Worm (Caenorhabditis elegans) whole organism, young adult: ENCODE data around the gene ufd-2.
A peak's percentile ranks its signal among the peaks of the same experiment; 100 is the strongest.

Experiments used
- B0019.2 ChIP-seq: fragments of 200-800 bp; sonication (Bioruptor generic); conservative IDR thresholded peaks from 2 replicates; pipeline ENCODE4 v1.3.6; 2022; ENCODE audit warnings: missing genetic modification reagents, missing genetic modification characterization, missing compliant biosample characterization
- B0035.1 ChIP-seq: sonication (generic microtip); optimal IDR thresholded peaks from 2 replicates; lab custom pipeline; 2016; ENCODE audit warnings: missing genetic modification characterization, mild to moderate bottlenecking, missing compliant biosample characterization, missing genotype, missing genetic modification reagents
- B0261.1 ChIP-seq: sonication (generic microtip); optimal IDR thresholded peaks from 2 replicates; lab custom pipeline; 2016; ENCODE audit warnings: mild to moderate bottlenecking, missing genetic modification characterization, moderate library complexity, missing compliant biosample characterization
- C06A6.2 ChIP-seq: fragments of 200-800 bp; sonication (Bioruptor generic); conservative IDR thresholded peaks from 2 replicates; pipeline ENCODE4 v1.3.6; 2022; ENCODE audit warnings: missing genetic modification characterization, missing compliant biosample characterization
- F10E7.11 ChIP-seq: sonication (generic microtip); optimal IDR thresholded peaks from 2 replicates; lab custom pipeline; 2017; ENCODE audit warnings: mild to moderate bottlenecking, missing genetic modification characterization, moderate library complexity, missing compliant biosample characterization
- F22D6.2 ChIP-seq: sonication (generic microtip); optimal IDR thresholded peaks from 2 replicates; lab custom pipeline; 2016; ENCODE audit warnings: mild to moderate bottlenecking, missing genetic modification characterization, missing compliant biosample characterization
- F23B12.7 ChIP-seq: sonication (generic microtip); optimal IDR thresholded peaks from 2 replicates; lab custom pipeline; 2017; ENCODE audit warnings: missing genetic modification characterization, mild to moderate bottlenecking, missing compliant biosample characterization, antibody characterized with exemption, moderate library complexity; ENCODE audit not compliant: insufficient read depth
- F33H1.4 ChIP-seq: fragments of 200-800 bp; sonication (Bioruptor generic); IDR thresholded peaks from 2 replicates; pipeline ENCODE4 v1.3.6; 2022; ENCODE audit warnings: missing genetic modification reagents, missing genetic modification characterization, missing compliant biosample characterization
- F49E8.2 ChIP-seq: sonication (generic microtip); optimal IDR thresholded peaks from 3 replicates; lab custom pipeline; 2017; ENCODE audit warnings: missing genetic modification characterization, mild to moderate bottlenecking, missing compliant biosample characterization, antibody characterized with exemption, moderate library complexity; ENCODE audit not compliant: insufficient read depth
- F57C9.4 ChIP-seq: sonication (generic microtip); optimal IDR thresholded peaks from 2 replicates; lab custom pipeline; 2017; ENCODE audit warnings: mild to moderate bottlenecking, missing genetic modification characterization, missing compliant biosample characterization
- K12H6.12 ChIP-seq: fragments of 200-800 bp; sonication (Bioruptor generic); optimal IDR thresholded peaks from 2 replicates; lab custom pipeline; 2018; ENCODE audit warnings: mild to moderate bottlenecking, missing genetic modification characterization, missing compliant biosample characterization
- T26A5.8 ChIP-seq: sonication (generic microtip); optimal IDR thresholded peaks from 2 replicates; lab custom pipeline; 2016; ENCODE audit warnings: missing genetic modification characterization, missing compliant biosample characterization
- ZK185.1 ChIP-seq: sonication (generic microtip); optimal IDR thresholded peaks from 2 replicates; lab custom pipeline; 2016; ENCODE audit warnings: mild to moderate bottlenecking, missing genetic modification characterization, missing compliant biosample characterization; ENCODE audit not compliant: poor library complexity, severe bottlenecking
- ama-1 ChIP-seq, 3 experiments: fragments of 150-350 bp in 1 of 3; sonication (generic microtip) in 2 of 3; optimal IDR thresholded peaks; 2 replicates each; lab custom pipeline; 2014 to 2018; ENCODE audit warnings: missing biosample characterization in 2 of 3, missing genetic modification characterization in 2 of 3, missing genetic modification reagents in 2 of 3
- attf-5 ChIP-seq: fragments of 200-800 bp; sonication (Bioruptor generic); optimal IDR thresholded peaks from 2 replicates; lab custom pipeline; 2018; ENCODE audit warnings: mild to moderate bottlenecking, missing genetic modification characterization, missing compliant biosample characterization
- bed-1 ChIP-seq: fragments of 200-800 bp; sonication (Bioruptor generic); IDR thresholded peaks from 2 replicates; pipeline ENCODE4 v1.3.6; 2022; ENCODE audit warnings: missing genetic modification reagents, missing genetic modification characterization, missing compliant biosample characterization
- ceh-100 ChIP-seq: fragments of 200-800 bp; sonication (Bioruptor generic); IDR thresholded peaks from 2 replicates; pipeline ENCODE4 v1.3.6; 2022; ENCODE audit warnings: missing genetic modification reagents, missing genetic modification characterization, missing compliant biosample characterization
- ceh-40 ChIP-seq: fragments of 200-800 bp; sonication (Bioruptor generic); IDR thresholded peaks from 2 replicates; pipeline ENCODE4 v1.3.6; 2022; ENCODE audit warnings: missing genetic modification characterization, missing compliant biosample characterization
- ceh-79 ChIP-seq: sonication (generic microtip); optimal IDR thresholded peaks from 2 replicates; lab custom pipeline; 2017; ENCODE audit warnings: mild to moderate bottlenecking, missing genetic modification characterization, missing compliant biosample characterization
- ceh-91 ChIP-seq: fragments of 200-800 bp; sonication (Bioruptor generic); IDR thresholded peaks from 2 replicates; pipeline ENCODE4 v1.3.6; 2022; ENCODE audit warnings: missing genetic modification reagents, missing genetic modification characterization, missing compliant biosample characterization
- die-1 ChIP-seq: sonication (generic microtip); optimal IDR thresholded peaks from 2 replicates; lab custom pipeline; 2016; ENCODE audit warnings: missing genotype, mild to moderate bottlenecking, missing genetic modification characterization, missing compliant biosample characterization
- dpff-1 ChIP-seq: sonication (generic microtip); optimal IDR thresholded peaks from 2 replicates; lab custom pipeline; 2017; ENCODE audit warnings: mild to moderate bottlenecking, missing genetic modification characterization, missing compliant biosample characterization
- dpl-1 ChIP-seq: fragments of 150-350 bp; optimal IDR thresholded peaks from 2 replicates; lab custom pipeline; 2014; ENCODE audit warnings: missing biosample characterization, missing genetic modification reagents, missing genetic modification characterization
- egl-44 ChIP-seq: fragments of 200-800 bp; sonication (Bioruptor generic); IDR thresholded peaks from 2 replicates; pipeline ENCODE4 v1.3.6; 2022; ENCODE audit warnings: missing genetic modification reagents, missing genetic modification characterization, missing compliant biosample characterization
- ekl-4 ChIP-seq: fragments of 200-800 bp; sonication (Bioruptor generic); IDR thresholded peaks from 2 replicates; pipeline ENCODE4 v1.3.6; 2022; ENCODE audit warnings: missing genetic modification reagents, missing genetic modification characterization, missing compliant biosample characterization
- gei-17 ChIP-seq: fragments of 200-800 bp; sonication (Bioruptor generic); optimal IDR thresholded peaks from 2 replicates; lab custom pipeline; 2018; ENCODE audit warnings: mild to moderate bottlenecking, missing genetic modification characterization, missing compliant biosample characterization
- him-1 ChIP-seq: sonication (generic microtip); optimal IDR thresholded peaks from 2 replicates; lab custom pipeline; 2016; ENCODE audit warnings: missing genotype, missing genetic modification reagents, missing genetic modification characterization, missing compliant biosample characterization
- hrde-1 ChIP-seq: sonication (generic microtip); optimal IDR thresholded peaks from 2 replicates; lab custom pipeline; 2016; ENCODE audit warnings: missing genetic modification characterization, mild to moderate bottlenecking, missing compliant biosample characterization, moderate library complexity, missing genotype, missing genetic modification reagents, borderline replicate concordance
- hsf-1 ChIP-seq: fragments of 200-800 bp; sonication (Bioruptor generic); IDR thresholded peaks from 2 replicates; pipeline ENCODE4 v1.3.6; 2022; ENCODE audit warnings: missing genetic modification reagents, missing genetic modification characterization, missing compliant biosample characterization
- lag-1 ChIP-seq: fragments of 200-800 bp; sonication (Bioruptor generic); IDR thresholded peaks from 2 replicates; pipeline ENCODE4 v1.3.6; 2022; ENCODE audit warnings: missing genetic modification reagents, missing genetic modification characterization, missing compliant biosample characterization
- lin-26 ChIP-seq: fragments of 200-800 bp; sonication (Bioruptor generic); IDR thresholded peaks from 2 replicates; pipeline ENCODE4 v1.3.6; 2022; ENCODE audit warnings: missing genetic modification reagents, missing genetic modification characterization, missing compliant biosample characterization
- lin-40 ChIP-seq: sonication (generic microtip); optimal IDR thresholded peaks from 2 replicates; lab custom pipeline; 2016; ENCODE audit warnings: missing genetic modification characterization, mild to moderate bottlenecking, missing compliant biosample characterization, missing genotype, missing genetic modification reagents
- madf-10 ChIP-seq: sonication (generic microtip); optimal IDR thresholded peaks from 2 replicates; lab custom pipeline; 2016; ENCODE audit warnings: mild to moderate bottlenecking, missing genetic modification characterization, missing compliant biosample characterization
- madf-8 ChIP-seq: fragments of 200-800 bp; sonication (Bioruptor generic); conservative IDR thresholded peaks from 2 replicates; pipeline ENCODE4 v1.3.6; 2022; ENCODE audit warnings: missing genetic modification reagents, missing genetic modification characterization, missing compliant biosample characterization
- nfya-1 ChIP-seq: sonication (generic microtip); optimal IDR thresholded peaks from 2 replicates; lab custom pipeline; 2017; ENCODE audit warnings: antibody characterized with exemption, missing compliant biosample characterization, missing genetic modification characterization, borderline replicate concordance; ENCODE audit not compliant: insufficient read depth
- nhr-27 ChIP-seq: fragments of 200-800 bp; sonication (Bioruptor generic); optimal IDR thresholded peaks from 2 replicates; lab custom pipeline; 2018; ENCODE audit warnings: mild to moderate bottlenecking, missing genetic modification characterization, moderate library complexity, missing compliant biosample characterization
- nhr-90 ChIP-seq: sonication (generic microtip); optimal IDR thresholded peaks from 2 replicates; lab custom pipeline; 2016; ENCODE audit warnings: missing genotype, mild to moderate bottlenecking, missing genetic modification characterization, missing compliant biosample characterization
- pbrm-1 ChIP-seq: fragments of 200-800 bp; sonication (Bioruptor generic); IDR thresholded peaks from 2 replicates; pipeline ENCODE4 v1.3.6; 2022; ENCODE audit warnings: missing genetic modification reagents, missing genetic modification characterization, missing compliant biosample characterization
- rpc-1 ChIP-seq, 2 experiments: fragments of 150-350 bp in 1 of 2; sonication (generic microtip) in 1 of 2; optimal IDR thresholded peaks; 2 replicates each; lab custom pipeline; 2014 to 2018; ENCODE audit warnings: missing biosample characterization in 1 of 2, missing genetic modification characterization in 1 of 2, missing genetic modification reagents in 1 of 2, missing genotype in 1 of 2
- sea-2 ChIP-seq: fragments of 200-800 bp; sonication (Bioruptor generic); IDR thresholded peaks from 2 replicates; pipeline ENCODE4 v1.3.6; 2022; ENCODE audit warnings: missing genetic modification characterization, missing compliant biosample characterization
- snpc-3.4 ChIP-seq: sonication (generic microtip); optimal IDR thresholded peaks from 2 replicates; lab custom pipeline; 2017; ENCODE audit warnings: missing genetic modification characterization, mild to moderate bottlenecking, missing compliant biosample characterization, antibody characterized with exemption, moderate library complexity, missing genotype, missing genetic modification reagents
- snpc-4 ChIP-seq, 5 experiments: fragments of 150-350 bp in 1 of 5; sonication (generic microtip) in 4 of 5; optimal IDR thresholded peaks; 2 replicates each; lab custom pipeline; 2014 to 2018; ENCODE audit warnings: missing genetic modification characterization in 5 of 5, missing biosample characterization in 3 of 5, antibody characterized with exemption in 2 of 5, mild to moderate bottlenecking in 2 of 5, missing compliant biosample characterization in 2 of 5, missing genotype in 2 of 5, moderate library complexity in 2 of 5, missing genetic modification reagents in 1 of 5
- tbp1 ChIP-seq: fragments of 200-800 bp; sonication (Bioruptor generic); optimal IDR thresholded peaks from 2 replicates; lab custom pipeline; 2018; ENCODE audit warnings: mild to moderate bottlenecking, missing genetic modification characterization, missing compliant biosample characterization
- tbx-9 ChIP-seq: sonication (generic microtip); optimal IDR thresholded peaks from 2 replicates; lab custom pipeline; 2016; ENCODE audit warnings: borderline replicate concordance, missing genetic modification characterization, inconsistent platforms, missing compliant biosample characterization
- zim-3 ChIP-seq: sonication (generic microtip); optimal IDR thresholded peaks from 2 replicates; lab custom pipeline; 2017; ENCODE audit warnings: mild to moderate bottlenecking, missing genetic modification characterization, moderate library complexity, missing compliant biosample characterization
- ztf-26 ChIP-seq: sonication (generic microtip); optimal IDR thresholded peaks from 2 replicates; lab custom pipeline; 2017; ENCODE audit warnings: missing genetic modification characterization, missing compliant biosample characterization
- ztf-28 ChIP-seq: fragments of 200-800 bp; sonication (Bioruptor generic); IDR thresholded peaks from 2 replicates; pipeline ENCODE4 v1.3.6; 2022; ENCODE audit warnings: missing genetic modification reagents, missing genetic modification characterization, missing compliant biosample characterization

ufd-2 gene

DNA sequence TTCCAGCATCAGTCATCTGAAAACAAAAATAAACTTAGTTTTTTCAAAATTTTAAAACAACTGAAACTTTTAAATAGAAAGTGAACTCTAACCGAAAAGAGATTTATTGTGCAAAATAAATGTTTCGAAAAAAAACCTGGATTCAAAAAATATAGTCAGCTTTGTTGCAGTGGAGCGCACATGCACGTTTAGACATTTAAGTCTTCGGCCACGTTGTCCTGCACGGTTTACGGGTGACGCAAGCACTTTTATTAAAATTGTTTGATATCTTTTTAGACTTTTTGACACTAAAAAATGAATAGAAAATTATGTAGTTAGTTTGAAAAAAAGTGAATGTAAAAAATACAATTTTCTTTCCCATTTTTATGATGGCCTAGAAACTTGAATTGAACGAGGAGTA is 23.1 kb upstream of the ufd-2 start, which contains the start of the genes ubh-4 and algn-6 (continued):
- peak; percentile 16 for TF ChIP-seq snpc-3.4
- no peak for TF ChIP-seq dpff-1 (tag; lab: Kevin White, UChicago)
- TF ChIP-seq sea-2, result no peak
- no peak for TF ChIP-seq die-1 (tag; lab: Kevin White, UChicago)
- TF ChIP-seq ZK185.1, result peak; percentile 69
- no peak for TF ChIP-seq F22D6.2 (tag; lab: Kevin White, UChicago)
- TF ChIP-seq zim-3 (tag; lab: Kevin White, UChicago), result no peak
- TF ChIP-seq lin-40 (tag; lab: Kevin White, UChicago), result peak; percentile 16
- no peak for TF ChIP-seq T26A5.8 (tag; lab: Kevin White, UChicago)
- no peak for TF ChIP-seq C06A6.2 (GFP tag; lab: Robert Waterston, UW)
- no peak for TF ChIP-seq ceh-40 (GFP tag; lab: Robert Waterston, UW)
- no peak for TF ChIP-seq lin-26 (GFP tag; lab: Robert Waterston, UW)
- TF ChIP-seq rpc-1 (optimal IDR thresholded peaks at IDR 0.05; lab: Kevin White, UChicago), result no peak
- TF ChIP-seq rpc-1 (tag; optimal IDR thresholded peaks at IDR 0.05; lab: Kevin White, UChicago), result no peak
- TF ChIP-seq nfya-1 (tag; lab: Kevin White, UChicago), result no peak
- no peak for TF ChIP-seq ceh-79 (tag; lab: Kevin White, UChicago)
- 0 out of 2 replicates have a peak, but pooled peaks have one; percentile 13 for TF ChIP-seq egl-44 (GFP tag; lab: Robert Waterston, UW)
- peak; percentile 24; the same call in 1 of the 2 replicates for TF ChIP-seq F33H1.4 (GFP tag; lab: Robert Waterston, UW)
- no peak for TF ChIP-seq hrde-1 (tag; lab: Kevin White, UChicago)
- peak; percentile 69; the same call in 1 of the 2 replicates for TF ChIP-seq ceh-91 (GFP tag; lab: Robert Waterston, UW)
- TF ChIP-seq him-1, result no peak
- TF ChIP-seq ekl-4 (GFP tag; lab: Robert Waterston, UW), result no peak
- TF ChIP-seq gei-17 (GFP tag; lab: Kevin White, UChicago), result no peak
- no peak for TF ChIP-seq bed-1
- no peak for TF ChIP-seq F49E8.2 (tag; lab: Kevin White, UChicago)
- no peak for TF ChIP-seq F10E7.11 (tag; lab: Kevin White, UChicago)
- TF ChIP-seq ztf-26, result no peak
- TF ChIP-seq snpc-4 (GFP tag; optimal IDR thresholded peaks at IDR 0.05; lab: Kevin White, UChicago), result no peak
- peak; percentile 24 to 40 (median 29) for TF ChIP-seq snpc-4 (tag; optimal IDR thresholded peaks at IDR 0.05; lab: Kevin White, UChicago)
- TF ChIP-seq madf-10 (tag; lab: Kevin White, UChicago), result peak; percentile 32
- TF ChIP-seq ztf-28, result 0 out of 2 replicates have a peak, but pooled peaks have one; percentile 60
- peak; percentile 87 for TF ChIP-seq attf-5 (GFP tag; lab: Kevin White, UChicago)
- no peak for TF ChIP-seq B0019.2 (GFP tag; lab: Robert Waterston, UW)
- TF ChIP-seq dpl-1 (GFP tag; lab: Kevin White, UChicago), result peak; percentile 21
- peak; percentile 63 for TF ChIP-seq F23B12.7 (tag; lab: Kevin White, UChicago)
- no peak for TF ChIP-seq hsf-1 (GFP tag; lab: Robert Waterston, UW)
- no peak for TF ChIP-seq ceh-100 (GFP tag; lab: Robert Waterston, UW)
- TF ChIP-seq tbp1 (GFP tag; lab: Kevin White, UChicago), result peak; percentile 44
- TF ChIP-seq nhr-90 (tag; lab: Kevin White, UChicago), result no peak
- TF ChIP-seq ama-1 (optimal IDR thresholded peaks at IDR 0.05; lab: Kevin White, UChicago), result no peak
- no peak for TF ChIP-seq ama-1 (GFP tag; optimal IDR thresholded peaks at IDR 0.05; lab: Kevin White, UChicago)
- no peak for TF ChIP-seq B0261.1 (tag; lab: Kevin White, UChicago)
- TF ChIP-seq B0035.1 (tag; lab: Kevin White, UChicago), result no peak
- peak; percentile 32; the same call in 1 of the 2 replicates for TF ChIP-seq madf-8
- TF ChIP-seq pbrm-1 (GFP tag; lab: Robert Waterston, UW), result peak; percentile 60; the same call in 1 of the 2 replicates
- TF ChIP-seq lag-1, result no peak
- TF ChIP-seq nhr-27 (tag; lab: Kevin White, UChicago), result no peak
- peak; percentile 43 for TF ChIP-seq K12H6.12
- no peak for TF ChIP-seq F57C9.4 (tag; lab: Kevin White, UChicago)
- no peak for TF ChIP-seq tbx-9
